Fruit fly (Drosophila melanogaster) whole organism, embryonic: ENCODE data around the gene msps.
A peak's percentile ranks its signal among the peaks of the same experiment; 100 is the strongest.

Experiments
- Bgb ChIP-seq: fragments of 200-800 bp; sonication (Bioruptor generic); IDR thresholded peaks from 2 replicates; pipeline ENCODE4 v1.3.6; 2022; ENCODE audit warnings: missing biosample characterization, missing genetic modification characterization; ENCODE audit not compliant: partially characterized antibody
- Blimp-1 ChIP-seq: fragments of 200-800 bp; sonication (Bioruptor generic); optimal IDR thresholded peaks from 3 replicates; lab custom pipeline; 2018; ENCODE audit warnings: missing biosample characterization, missing genetic modification characterization, mild to moderate bottlenecking, moderate library complexity, missing genetic modification reagents
- Bteb2 ChIP-seq: fragments of 200-800 bp; sonication (Bioruptor generic); optimal IDR thresholded peaks from 2 replicates; lab custom pipeline; 2016; ENCODE audit warnings: missing biosample characterization, missing genetic modification characterization
- CG10959 ChIP-seq: fragments of 200-800 bp; sonication (Bioruptor generic); IDR thresholded peaks from 2 replicates; pipeline ENCODE4 v1.3.6; 2022; ENCODE audit warnings: missing biosample characterization, missing genetic modification characterization
- CG12659 ChIP-seq: fragments of 200-800 bp; sonication (Bioruptor generic); optimal IDR thresholded peaks from 3 replicates; lab custom pipeline; 2017; ENCODE audit warnings: mild to moderate bottlenecking, missing biosample characterization, missing genetic modification reagents, missing genetic modification characterization
- CG13775 ChIP-seq: fragments of 200-800 bp; sonication (Bioruptor generic); optimal IDR thresholded peaks from 3 replicates; lab custom pipeline; 2017; ENCODE audit warnings: missing biosample characterization, mild to moderate bottlenecking, missing genetic modification characterization
- CG14710 ChIP-seq: fragments of 200-800 bp; sonication (Bioruptor generic); optimal IDR thresholded peaks from 3 replicates; lab custom pipeline; 2019; ENCODE audit warnings: missing biosample characterization, mild to moderate bottlenecking, missing genetic modification characterization, moderate library complexity
- CG2129 ChIP-seq: fragments of 200-800 bp; sonication (Bioruptor generic); IDR thresholded peaks from 2 replicates; pipeline ENCODE4 v1.3.6; 2022; ENCODE audit warnings: missing biosample characterization, missing genetic modification characterization; ENCODE audit not compliant: partially characterized antibody
- CG2875 ChIP-seq: fragments of 200-800 bp; sonication (Bioruptor generic); optimal IDR thresholded peaks from 2 replicates; lab custom pipeline; 2017; ENCODE audit warnings: missing biosample characterization, mild to moderate bottlenecking, missing genetic modification characterization, missing genetic modification reagents
- CG3065 ChIP-seq: fragments of 200-800 bp; sonication (Bioruptor generic); optimal IDR thresholded peaks from 2 replicates; lab custom pipeline; 2016; ENCODE audit warnings: missing biosample characterization, missing genetic modification characterization
- CG4707 ChIP-seq: fragments of 200-800 bp; sonication (Bioruptor generic); optimal IDR thresholded peaks from 2 replicates; lab custom pipeline; 2018; ENCODE audit warnings: missing biosample characterization, mild to moderate bottlenecking, missing genetic modification characterization, moderate library complexity
- CG6854 ChIP-seq: fragments of 200-800 bp; sonication (Bioruptor generic); optimal IDR thresholded peaks from 3 replicates; lab custom pipeline; 2017; ENCODE audit warnings: missing biosample characterization, mild to moderate bottlenecking, missing genetic modification characterization
- CG7556 ChIP-seq: fragments of 200-800 bp; sonication (Bioruptor generic); optimal IDR thresholded peaks from 2 replicates; lab custom pipeline; 2017; ENCODE audit warnings: missing biosample characterization, mild to moderate bottlenecking, missing genetic modification characterization
- Dll ChIP-seq: fragments of 200-800 bp; sonication (Bioruptor generic); IDR thresholded peaks from 4 replicates; pipeline ENCODE4 v1.3.6; 2022; ENCODE audit warnings: missing biosample characterization, missing genetic modification characterization; ENCODE audit not compliant: partially characterized antibody
- HLH4C ChIP-seq: fragments of 200-800 bp; sonication (Bioruptor generic); IDR thresholded peaks from 3 replicates; pipeline ENCODE4 v1.3.6; 2022; ENCODE audit warnings: missing biosample characterization, missing genetic modification characterization; ENCODE audit not compliant: partially characterized antibody
- HmgD ChIP-seq: fragments of 200-800 bp; sonication (Bioruptor generic); optimal IDR thresholded peaks from 3 replicates; lab custom pipeline; 2016; ENCODE audit warnings: missing biosample characterization, missing genetic modification characterization
- Hmr ChIP-seq: fragments of 200-800 bp; sonication (Bioruptor generic); optimal IDR thresholded peaks from 3 replicates; lab custom pipeline; 2017; ENCODE audit warnings: mild to moderate bottlenecking, missing biosample characterization, missing genetic modification reagents, missing genetic modification characterization
- MBD-R2 ChIP-seq: fragments of 200-800 bp; sonication (Bioruptor generic); IDR thresholded peaks from 2 replicates; pipeline ENCODE4 v1.3.6; 2022; ENCODE audit warnings: missing biosample characterization, missing genetic modification characterization
- Oli ChIP-seq: fragments of 200-800 bp; sonication (Bioruptor generic); optimal IDR thresholded peaks from 2 replicates; lab custom pipeline; 2018; ENCODE audit warnings: missing biosample characterization, mild to moderate bottlenecking, missing genetic modification characterization, moderate library complexity
- Sin3A ChIP-seq: fragments of >200 bp; optimal IDR thresholded peaks from 2 replicates; lab custom pipeline; 2018
- Six4 ChIP-seq: fragments of 200-800 bp; sonication (Bioruptor generic); optimal IDR thresholded peaks from 2 replicates; lab custom pipeline; 2016; ENCODE audit warnings: missing biosample characterization, missing genetic modification characterization
- Sry-β ChIP-seq: fragments of 200-800 bp; sonication (Bioruptor generic); optimal IDR thresholded peaks from 2 replicates; lab custom pipeline; 2018; ENCODE audit warnings: missing biosample characterization, mild to moderate bottlenecking, missing genetic modification characterization, moderate library complexity
- al ChIP-seq: fragments of 200-800 bp; sonication (Bioruptor generic); IDR thresholded peaks from 2 replicates; pipeline ENCODE4 v1.3.6; 2022; ENCODE audit warnings: missing biosample characterization, missing genetic modification characterization
- az2 ChIP-seq: fragments of 200-800 bp; sonication (Bioruptor generic); optimal IDR thresholded peaks from 3 replicates; lab custom pipeline; 2016; ENCODE audit warnings: missing biosample characterization, missing genetic modification characterization
- bowl ChIP-seq: fragments of 200-800 bp; sonication (Bioruptor generic); IDR thresholded peaks from 2 replicates; pipeline ENCODE4 v1.3.6; 2022; ENCODE audit warnings: missing biosample characterization, missing genetic modification characterization
- cato ChIP-seq: fragments of 200-800 bp; sonication (Bioruptor generic); optimal IDR thresholded peaks from 2 replicates; lab custom pipeline; 2016; ENCODE audit warnings: missing biosample characterization, missing genetic modification characterization, borderline replicate concordance
- crp ChIP-seq, 2 experiments: fragments of 200-800 bp; sonication (Bioruptor generic); optimal IDR thresholded peaks; 2 replicates in 1 of 2; 3 replicates in 1 of 2; lab custom pipeline; 2017; ENCODE audit warnings: missing biosample characterization in 2 of 2, missing genetic modification characterization in 2 of 2, mild to moderate bottlenecking in 1 of 2, moderate library complexity in 1 of 2
- danr ChIP-seq: fragments of 200-800 bp; sonication (Bioruptor generic); IDR thresholded peaks from 2 replicates; pipeline ENCODE4 v1.3.6; 2022; ENCODE audit warnings: missing biosample characterization, missing genetic modification characterization
- dati ChIP-seq: fragments of 200-800 bp; sonication (Bioruptor generic); IDR thresholded peaks from 2 replicates; pipeline ENCODE4 v1.3.6; 2022; ENCODE audit warnings: missing biosample characterization, missing genetic modification characterization
- dpn ChIP-seq, 2 experiments: fragments of 200-800 bp; sonication (Bioruptor generic); optimal IDR thresholded peaks; 3 replicates each; lab custom pipeline; 2016; ENCODE audit warnings: missing biosample characterization in 2 of 2, missing genetic modification characterization in 2 of 2
- exex ChIP-seq: fragments of 200-800 bp; sonication (Bioruptor generic); optimal IDR thresholded peaks from 4 replicates; lab custom pipeline; 2018; ENCODE audit warnings: missing biosample characterization, mild to moderate bottlenecking, missing genetic modification characterization, moderate library complexity
- ftz-f1 ChIP-seq: fragments of 200-800 bp; sonication (Bioruptor generic); optimal IDR thresholded peaks from 2 replicates; lab custom pipeline; 2016; ENCODE audit warnings: missing biosample characterization, missing genetic modification characterization
- gce ChIP-seq: fragments of 200-800 bp; sonication (Bioruptor generic); IDR thresholded peaks from 3 replicates; pipeline ENCODE4 v1.3.6; 2022; ENCODE audit warnings: missing biosample characterization, missing genetic modification characterization
- hkb ChIP-seq, 2 experiments: fragments of 200-800 bp in 1 of 2; fragments of >200 bp in 1 of 2; sonication (Bioruptor generic) in 1 of 2; IDR thresholded peaks in 1 of 2; optimal IDR thresholded peaks in 1 of 2; 2 replicates each; pipeline versions ENCODE4 v1.3.6 to Lab custom; 2017 to 2022; ENCODE audit warnings: missing biosample characterization in 1 of 2, missing genetic modification characterization in 1 of 2
- ken ChIP-seq: fragments of 200-800 bp; sonication (Bioruptor generic); IDR thresholded peaks from 3 replicates; pipeline ENCODE4 v1.3.6; 2022; ENCODE audit warnings: missing biosample characterization, missing genetic modification characterization
- lilli ChIP-seq: fragments of 200-800 bp; sonication (Bioruptor generic); optimal IDR thresholded peaks from 3 replicates; lab custom pipeline; 2016; ENCODE audit warnings: missing biosample characterization, missing genetic modification characterization
- nmo ChIP-seq: fragments of 200-800 bp; sonication (Bioruptor generic); optimal IDR thresholded peaks from 2 replicates; lab custom pipeline; 2018; ENCODE audit warnings: missing biosample characterization, mild to moderate bottlenecking, missing genetic modification characterization, moderate library complexity
- phol ChIP-seq: fragments of 200-800 bp; sonication (Bioruptor generic); optimal IDR thresholded peaks from 3 replicates; lab custom pipeline; 2018; ENCODE audit warnings: missing biosample characterization, mild to moderate bottlenecking, missing genetic modification characterization, moderate library complexity
- scrt ChIP-seq: fragments of 200-800 bp; sonication (Bioruptor generic); optimal IDR thresholded peaks from 2 replicates; lab custom pipeline; 2018; ENCODE audit warnings: missing biosample characterization, mild to moderate bottlenecking, missing genetic modification characterization, moderate library complexity
- sens ChIP-seq: fragments of 200-800 bp; sonication (Bioruptor generic); peaks from one replicate; lab custom pipeline; 2016; ENCODE audit warnings: missing biosample characterization, missing genetic modification characterization
- shn ChIP-seq: fragments of 200-800 bp; sonication (Bioruptor generic); optimal IDR thresholded peaks from 3 replicates; lab custom pipeline; 2016; ENCODE audit warnings: missing biosample characterization, missing genetic modification characterization
- sr ChIP-seq: fragments of 200-800 bp; sonication (Bioruptor generic); IDR thresholded peaks from 3 replicates; pipeline ENCODE4 v1.3.6; 2022; ENCODE audit warnings: missing biosample characterization, missing genetic modification characterization
- stwl ChIP-seq: fragments of 200-800 bp; sonication (Bioruptor generic); optimal IDR thresholded peaks from 3 replicates; lab custom pipeline; 2018; ENCODE audit warnings: missing biosample characterization, mild to moderate bottlenecking, missing genetic modification characterization, moderate library complexity
- tin ChIP-seq: fragments of 200-800 bp; sonication (Bioruptor generic); optimal IDR thresholded peaks from 3 replicates; lab custom pipeline; 2016; ENCODE audit warnings: missing biosample characterization, missing genetic modification characterization
- toy ChIP-seq: fragments of 200-800 bp; sonication (Bioruptor generic); IDR thresholded peaks from 2 replicates; pipeline ENCODE4 v1.3.6; 2022; ENCODE audit warnings: missing biosample characterization, missing genetic modification characterization
- trem ChIP-seq: fragments of 200-800 bp; optimal IDR thresholded peaks from 3 replicates; lab custom pipeline; 2019; ENCODE audit warnings: missing biosample characterization, mild to moderate bottlenecking, missing genetic modification characterization, moderate library complexity
- wek ChIP-seq: fragments of 200-800 bp; sonication (Bioruptor generic); optimal IDR thresholded peaks from 3 replicates; lab custom pipeline; 2018; ENCODE audit warnings: missing biosample characterization, mild to moderate bottlenecking, missing genetic modification characterization, moderate library complexity
- zen2 ChIP-seq: fragments of 200-800 bp; sonication (Bioruptor generic); IDR thresholded peaks from 3 replicates; pipeline ENCODE4 v1.3.6; 2022; ENCODE audit warnings: missing biosample characterization, missing genetic modification characterization; ENCODE audit not compliant: partially characterized antibody

Gene msps

DNA sequence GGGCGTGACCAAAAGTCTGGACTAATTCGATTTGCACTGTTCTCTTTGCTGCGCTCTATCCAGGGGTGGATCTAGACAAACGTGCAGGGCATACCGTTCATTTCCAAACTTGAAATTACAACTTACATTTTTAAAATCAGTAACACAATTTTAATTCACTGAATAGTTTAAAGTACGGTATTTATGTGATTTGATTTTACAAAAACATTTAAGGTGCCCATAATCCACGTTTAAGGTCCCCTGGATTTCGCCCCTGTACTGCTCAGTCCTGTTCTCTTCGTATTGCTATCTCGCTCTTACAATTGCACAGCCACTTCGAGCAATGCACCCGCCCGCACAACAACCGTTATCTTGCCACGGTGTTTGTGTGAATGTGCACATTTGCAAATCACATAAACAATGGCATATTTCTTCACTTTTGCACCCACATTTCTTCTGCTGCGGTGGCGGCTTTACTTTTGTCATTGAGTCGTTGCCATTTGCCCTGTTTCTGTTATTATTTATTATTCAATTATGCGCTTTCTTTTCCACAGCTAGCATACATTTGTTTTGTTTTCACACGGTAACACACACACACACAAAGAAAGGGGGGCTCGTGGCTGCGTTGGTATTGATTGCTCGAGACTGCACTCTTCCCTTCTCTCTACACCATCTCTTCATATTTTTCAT, 47.2 kb downstream of the msps start (continued):
- TF ChIP-seq phol (tag; lab: Kevin White, UChicago) (peak; percentile 88), Oli (tag; lab: Kevin White, UChicago) (peak; percentile 77), HLH4C (no peak), lilli (peak; percentile 62), nmo (GFP tag; lab: Kevin White, UChicago) (peak; percentile 89), CG14710 (tag; lab: Kevin White, UChicago) (peak; percentile 85), az2 (GFP tag; lab: Kevin White, UChicago) (peak; percentile 81), tin (GFP tag; lab: Kevin White, UChicago) (peak; percentile 80), Dll (GFP tag; lab: Robert Waterston, UW) (no peak), sr (no peak), danr (GFP tag; lab: Robert Waterston, UW) (peak; percentile 65; the same call in 1 of the 2 replicates), Bgb (GFP tag; lab: Robert Waterston, UW) (0 out of 2 replicates have a peak, but pooled peaks have one; percentile 18), Blimp-1 (GFP tag; lab: Kevin White, UChicago) (peak; percentile 86), bowl (no peak), ftz-f1 (GFP tag; lab: Kevin White, UChicago) (no peak), hkb (optimal IDR thresholded peaks at IDR 0.05; lab: Kevin White, UChicago) (no peak), hkb (GFP tag; IDR thresholded peaks at IDR 0.05; lab: Robert Waterston, UW) (peak; percentile 84), zen2 (GFP tag; lab: Robert Waterston, UW) (no peak), MBD-R2 (GFP tag; lab: Robert Waterston, UW) (peak; percentile 12; the same call in 1 of the 2 replicates), CG2875 (GFP tag; lab: Kevin White, UChicago) (peak; percentile 66), shn (peak; percentile 59), Sry-β (peak; percentile 16), CG10959 (peak; percentile 92), CG12659 (GFP tag; lab: Kevin White, UChicago) (peak; percentile 53), crp (GFP tag; optimal IDR thresholded peaks at IDR 0.05; lab: Kevin White, UChicago) (no peak), HmgD (GFP tag; lab: Kevin White, UChicago) (no peak), CG13775 (GFP tag; lab: Kevin White, UChicago) (peak; percentile 56), ken (peak; percentile 79), dati (GFP tag; lab: Robert Waterston, UW) (peak; percentile 65; the same call in 1 of the 2 replicates), sens (GFP tag; lab: Kevin White, UChicago) (peak; percentile 98), wek (GFP tag; lab: Kevin White, UChicago) (no peak), CG2129 (GFP tag; lab: Robert Waterston, UW) (no peak), exex (tag; lab: Kevin White, UChicago) (no peak), CG4707 (peak; percentile 18), CG6854 (peak; percentile 32), al (GFP tag; lab: Robert Waterston, UW) (peak; percentile 38; the same call in 1 of the 2 replicates), Sin3A (no peak), Six4 (GFP tag; lab: Kevin White, UChicago) (peak; percentile 57), CG3065 (GFP tag; lab: Kevin White, UChicago) (no peak), toy (GFP tag; lab: Robert Waterston, UW) (no peak), CG7556 (GFP tag; lab: Kevin White, UChicago) (peak; percentile 53), stwl (tag; lab: Kevin White, UChicago) (peak; percentile 43), scrt (GFP tag; lab: Kevin White, UChicago) (peak; percentile 32), trem (tag; lab: Kevin White, UChicago) (peak; percentile 74), dpn (GFP tag; optimal IDR thresholded peaks at IDR 0.05; lab: Kevin White, UChicago) (peak; percentile 75 to 76), cato (GFP tag; lab: Kevin White, UChicago) (peak; percentile 60), Hmr (GFP tag; lab: Kevin White, UChicago) (no peak), Bteb2 (peak; percentile 26), gce (peak; percentile 58; the same call in 1 of the 3 replicates)
